Fruit fly (Drosophila melanogaster) whole organism, wandering third instar larva: ENCODE results near the gene CG14410.

Experiments
- CG9705 ChIP-seq: fragments of 200-800 bp; sonication (Bioruptor generic); optimal IDR thresholded peaks from 2 replicates; lab custom pipeline; 2018; ENCODE audit warnings: missing biosample characterization, mild to moderate bottlenecking, missing genetic modification characterization
- HLH106 ChIP-seq: fragments of 200-800 bp; optimal IDR thresholded peaks from 3 replicates; lab custom pipeline; 2019; ENCODE audit warnings: missing biosample characterization, mild to moderate bottlenecking, missing genetic modification characterization, moderate library complexity
- pan ChIP-seq: fragments of >200 bp; optimal IDR thresholded peaks from 2 replicates; lab custom pipeline; 2017
- sage ChIP-seq: fragments of 200-800 bp; sonication (Bioruptor generic); optimal IDR thresholded peaks from 2 replicates; lab custom pipeline; 2016; ENCODE audit warnings: missing biosample characterization, mild to moderate bottlenecking, missing genetic modification characterization

DNA sequence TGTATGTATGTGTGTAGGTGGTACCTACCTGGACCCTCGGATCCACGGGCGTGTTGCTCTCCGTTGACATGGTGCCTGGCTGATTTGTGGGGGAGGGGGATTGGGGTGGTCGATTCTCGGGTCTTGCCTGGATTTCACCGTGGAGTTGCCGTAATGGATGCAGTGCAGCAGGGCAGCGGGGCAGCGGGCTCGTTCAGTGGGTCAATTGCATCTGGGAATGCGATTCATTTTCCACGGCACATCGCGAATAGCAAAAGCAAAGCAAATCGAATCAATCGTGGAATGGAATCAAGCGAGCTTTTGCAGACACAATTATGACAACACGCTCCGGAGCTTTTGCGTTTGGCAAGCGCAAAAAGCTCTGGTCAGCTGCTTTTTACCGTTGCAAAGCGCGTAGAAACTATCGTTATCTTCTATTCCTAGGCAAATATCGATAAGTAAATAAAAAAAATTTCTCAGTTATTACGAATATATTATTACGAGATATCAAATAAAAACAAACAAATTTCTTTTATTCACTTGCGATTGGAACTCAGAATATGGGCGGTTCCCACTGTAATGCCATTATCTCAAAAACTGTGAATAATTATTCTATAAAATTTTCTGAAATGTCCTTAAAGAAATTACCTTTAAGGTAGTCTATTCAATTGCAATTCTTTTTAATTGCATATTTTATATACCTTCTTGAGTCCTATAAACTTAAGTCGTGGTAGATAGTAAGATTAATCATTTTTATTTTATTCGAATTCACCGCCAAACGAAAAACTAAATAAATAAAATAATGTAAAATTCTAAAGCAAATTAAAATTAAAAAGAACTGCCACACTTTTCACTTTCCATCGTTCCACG is 4.6 kb upstream of the CG14410 start, which contains the start of gene CG14408:
- no peak for TF ChIP-seq sage (GFP tag; lab: Kevin White, UChicago)
- no peak for TF ChIP-seq pan
- no peak for TF ChIP-seq CG9705 (GFP tag; lab: Kevin White, UChicago)
- no peak for TF ChIP-seq HLH106 (tag; lab: Kevin White, UChicago)
